Worm (Caenorhabditis elegans) whole organism, mixed stage, embryonic: ENCODE measurements around the gene str-6.

Source experiments
- M03D4.4 ChIP-seq: sonication (generic microtip); optimal IDR thresholded peaks from 2 replicates; lab custom pipeline; 2017; ENCODE audit warnings: mild to moderate bottlenecking, missing genetic modification characterization, missing compliant biosample characterization
- bed-3 ChIP-seq: fragments of 200-800 bp; sonication (Bioruptor generic); optimal IDR thresholded peaks from 3 replicates; lab custom pipeline; 2018; ENCODE audit warnings: mild to moderate bottlenecking, missing genetic modification characterization, moderate library complexity, missing compliant biosample characterization
- blmp-1 ChIP-seq: fragments of 150-350 bp; optimal IDR thresholded peaks from 2 replicates; lab custom pipeline; 2014; ENCODE audit warnings: missing biosample characterization, missing genetic modification characterization
- ceh-43 ChIP-seq: fragments of 200-800 bp; sonication (Bioruptor generic); optimal IDR thresholded peaks from 2 replicates; lab custom pipeline; 2018; ENCODE audit warnings: mild to moderate bottlenecking, missing genetic modification characterization, moderate library complexity, missing compliant biosample characterization
- ceh-83 ChIP-seq: fragments of 200-800 bp; sonication (Bioruptor generic); optimal IDR thresholded peaks from 2 replicates; lab custom pipeline; 2018; ENCODE audit warnings: mild to moderate bottlenecking, missing genetic modification characterization, missing compliant biosample characterization
- ces-1 ChIP-seq: fragments of 150-350 bp; optimal IDR thresholded peaks from 2 replicates; lab custom pipeline; 2014; ENCODE audit warnings: missing biosample characterization, missing genetic modification reagents, missing genetic modification characterization
- cnd-1 ChIP-seq: fragments of 200-800 bp; sonication (Bioruptor generic); optimal IDR thresholded peaks from 2 replicates; lab custom pipeline; 2018; ENCODE audit warnings: mild to moderate bottlenecking, missing genetic modification characterization, missing compliant biosample characterization
- drap-1 ChIP-seq: fragments of 200-800 bp; sonication (Bioruptor generic); optimal IDR thresholded peaks from 3 replicates; lab custom pipeline; 2018; ENCODE audit warnings: mild to moderate bottlenecking, missing genetic modification characterization, missing compliant biosample characterization
- elt-3 ChIP-seq: fragments of 150-350 bp; optimal IDR thresholded peaks from 2 replicates; lab custom pipeline; 2014; ENCODE audit warnings: missing biosample characterization, missing genetic modification characterization
- flh-1 ChIP-seq: fragments of 200-800 bp; sonication (Bioruptor generic); optimal IDR thresholded peaks from 2 replicates; lab custom pipeline; 2018; ENCODE audit warnings: mild to moderate bottlenecking, missing genetic modification characterization, moderate library complexity, missing compliant biosample characterization
- ham-2 ChIP-seq: fragments of 200-800 bp; sonication (Bioruptor generic); optimal IDR thresholded peaks from 2 replicates; lab custom pipeline; 2018; ENCODE audit warnings: mild to moderate bottlenecking, missing genetic modification characterization, missing compliant biosample characterization
- lin-32 ChIP-seq: fragments of 200-800 bp; sonication (Bioruptor generic); optimal IDR thresholded peaks from 2 replicates; lab custom pipeline; 2018; ENCODE audit warnings: mild to moderate bottlenecking, missing genetic modification characterization, missing compliant biosample characterization
- lsy-2 ChIP-seq: fragments of 150-350 bp; optimal IDR thresholded peaks from 2 replicates; lab custom pipeline; 2014; ENCODE audit warnings: missing biosample characterization, missing genetic modification characterization
- mab-5 ChIP-seq: fragments of 150-350 bp; optimal IDR thresholded peaks from 2 replicates; lab custom pipeline; 2014; ENCODE audit warnings: missing biosample characterization, missing genetic modification characterization
- mep-1 ChIP-seq: fragments of 150-350 bp; optimal IDR thresholded peaks from 2 replicates; lab custom pipeline; 2017; ENCODE audit warnings: missing biosample characterization, missing genetic modification reagents, missing genetic modification characterization, inconsistent platforms
- mls-2 ChIP-seq: sonication (generic microtip); optimal IDR thresholded peaks from 2 replicates; lab custom pipeline; 2016; ENCODE audit warnings: mild to moderate bottlenecking, missing genetic modification characterization, moderate library complexity, missing compliant biosample characterization
- nhr-12 ChIP-seq: fragments of 150-350 bp; optimal IDR thresholded peaks from 2 replicates; lab custom pipeline; 2014; ENCODE audit warnings: missing biosample characterization, missing genetic modification characterization
- nhr-2 ChIP-seq: fragments of 150-350 bp; optimal IDR thresholded peaks from 2 replicates; lab custom pipeline; 2014; ENCODE audit warnings: missing biosample characterization, missing genetic modification characterization
- nhr-237 ChIP-seq: fragments of 150-350 bp; optimal IDR thresholded peaks from 2 replicates; lab custom pipeline; 2014; ENCODE audit warnings: missing biosample characterization, missing genetic modification characterization
- nhr-28 ChIP-seq: fragments of 150-350 bp; optimal IDR thresholded peaks from 2 replicates; lab custom pipeline; 2014; ENCODE audit warnings: missing biosample characterization, missing genetic modification characterization
- nhr-76 ChIP-seq: sonication (generic microtip); optimal IDR thresholded peaks from 2 replicates; lab custom pipeline; 2017; ENCODE audit warnings: missing biosample characterization, missing genetic modification characterization
- pha-4 ChIP-seq: fragments of 150-350 bp; optimal IDR thresholded peaks from 2 replicates; lab custom pipeline; 2018; ENCODE audit warnings: missing biosample characterization, missing genetic modification reagents, missing genetic modification characterization
- sem-2 ChIP-seq: fragments of 200-800 bp; sonication (Bioruptor generic); optimal IDR thresholded peaks from 2 replicates; lab custom pipeline; 2018; ENCODE audit warnings: mild to moderate bottlenecking, missing genetic modification characterization, missing compliant biosample characterization
- snpc-4 ChIP-seq: fragments of 150-350 bp; optimal IDR thresholded peaks from 2 replicates; lab custom pipeline; 2014; ENCODE audit warnings: missing biosample characterization, missing genetic modification characterization
- sptf-1 ChIP-seq: sonication (generic microtip); optimal IDR thresholded peaks from 2 replicates; lab custom pipeline; 2017; ENCODE audit warnings: mild to moderate bottlenecking, missing genetic modification characterization, moderate library complexity, missing compliant biosample characterization
- tbx-8 ChIP-seq: fragments of 200-800 bp; sonication (Bioruptor generic); optimal IDR thresholded peaks from 2 replicates; lab custom pipeline; 2018; ENCODE audit warnings: mild to moderate bottlenecking, missing genetic modification characterization, moderate library complexity, missing compliant biosample characterization
- unc-120 ChIP-seq: sonication (generic microtip); optimal IDR thresholded peaks from 2 replicates; lab custom pipeline; 2017; ENCODE audit warnings: missing genetic modification characterization, missing compliant biosample characterization; ENCODE audit not compliant: poor library complexity, severe bottlenecking
- unc-39 ChIP-seq: fragments of 150-350 bp; optimal IDR thresholded peaks from 2 replicates; lab custom pipeline; 2014; ENCODE audit warnings: missing biosample characterization, missing genetic modification characterization
- unc-62 ChIP-seq: fragments of 150-350 bp; optimal IDR thresholded peaks from 2 replicates; lab custom pipeline; 2014; ENCODE audit warnings: missing biosample characterization, missing genetic modification reagents, missing genetic modification characterization
- zip-8 ChIP-seq: fragments of 150-350 bp; optimal IDR thresholded peaks from 2 replicates; lab custom pipeline; 2014; ENCODE audit warnings: missing biosample characterization, missing genetic modification characterization

str-6 gene

DNA sequence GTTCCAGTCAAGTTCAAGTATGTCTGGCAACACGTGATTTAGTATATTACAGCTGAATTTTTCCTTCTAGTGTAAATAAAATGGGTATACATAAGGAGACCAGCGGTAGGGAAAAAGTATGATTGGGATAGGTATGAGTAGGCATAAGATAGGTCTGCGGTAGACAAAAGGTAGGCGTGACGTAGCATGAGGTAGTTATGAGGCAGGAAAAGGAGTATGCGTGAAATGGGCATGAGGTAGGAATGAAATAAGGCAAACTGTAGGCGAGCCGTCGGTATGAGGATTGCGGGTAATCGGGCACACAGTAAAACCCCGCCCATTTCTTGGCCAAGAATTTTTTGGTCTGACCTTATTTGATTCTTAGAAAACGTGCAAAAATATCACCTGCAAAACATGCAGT lies 28.6 kb downstream of the str-6 start:
- TF ChIP-seq pha-4 (tag; lab: Kevin White, UChicago) (no peak), elt-3 (tag; lab: Kevin White, UChicago) (no peak), mls-2 (tag; lab: Kevin White, UChicago) (no peak), mab-5 (tag; lab: Kevin White, UChicago) (no peak), nhr-28 (tag; lab: Kevin White, UChicago) (no peak), nhr-237 (tag; lab: Kevin White, UChicago) (no peak), lin-32 (GFP tag; lab: Kevin White, UChicago) (no peak), tbx-8 (GFP tag; lab: Kevin White, UChicago) (no peak), nhr-12 (no peak), bed-3 (GFP tag; lab: Kevin White, UChicago) (no peak)

DNA sequence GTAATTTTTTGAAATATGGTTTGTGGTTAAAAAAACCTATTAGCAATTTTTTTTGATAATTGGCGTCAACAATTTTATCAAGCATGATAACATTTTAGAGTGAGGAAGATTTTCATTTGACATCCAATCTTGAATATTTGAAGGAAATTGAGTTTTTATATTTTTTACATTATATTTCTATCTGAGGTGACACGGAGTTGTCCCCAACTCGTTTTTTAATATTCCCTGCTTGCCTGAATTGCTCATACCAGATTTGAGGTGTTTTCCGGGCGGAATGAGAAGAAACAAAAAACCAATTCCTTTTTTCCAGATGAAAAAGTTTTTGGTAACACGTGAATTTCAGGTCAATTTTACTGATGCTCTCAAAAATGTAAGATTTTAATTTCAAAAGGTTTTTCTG lies 30.5 kb downstream of the str-6 start, which contains the start of gene Y6E2A.7:
Gene Y6E2A.7, plus strand, starts transcription at position 301 of the 400 bp plus-strand sequence.
- no peak for TF ChIP-seq unc-39 (tag; lab: Kevin White, UChicago)
- no peak for TF ChIP-seq mep-1 (tag; lab: Kevin White, UChicago)
- no peak for TF ChIP-seq unc-120 (tag; lab: Kevin White, UChicago)
- no peak for TF ChIP-seq cnd-1
- no peak for TF ChIP-seq tbx-8 (GFP tag; lab: Kevin White, UChicago)
- no peak for TF ChIP-seq drap-1 (GFP tag; lab: Kevin White, UChicago)
- TF ChIP-seq bed-3 (GFP tag; lab: Kevin White, UChicago), result no peak
- no peak for TF ChIP-seq lsy-2
- TF ChIP-seq nhr-2 (tag; lab: Kevin White, UChicago), result no peak
- TF ChIP-seq elt-3 (tag; lab: Kevin White, UChicago), result no peak
- TF ChIP-seq ham-2, result no peak
- TF ChIP-seq mls-2 (tag; lab: Kevin White, UChicago), result no peak
- TF ChIP-seq mab-5 (tag; lab: Kevin White, UChicago), result no peak
- no peak for TF ChIP-seq ceh-43 (GFP tag; lab: Kevin White, UChicago)

DNA sequence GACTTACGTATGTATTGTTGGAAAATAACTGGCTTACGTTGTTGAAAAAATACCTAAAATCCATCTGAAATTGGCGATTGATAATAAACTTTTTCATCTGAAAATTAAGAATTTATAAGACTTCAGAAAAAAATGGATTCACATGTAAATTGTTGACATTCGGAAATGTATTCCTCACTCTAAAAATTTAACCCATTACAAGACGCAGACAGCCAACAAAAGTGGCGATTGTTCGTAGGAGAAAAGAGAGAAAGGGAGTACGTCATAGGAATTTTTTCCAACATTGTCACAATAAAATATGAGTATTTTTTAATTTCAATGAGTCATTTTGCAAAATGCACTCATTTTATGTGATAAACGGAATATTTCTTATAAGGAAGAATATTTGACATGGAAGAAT lies 31.5 kb downstream of the str-6 start, which contains the start of gene Y6E2A.5:
Gene Y6E2A.5, minus strand, starts transcription at position 101 of the 400 bp plus-strand sequence.
- TF ChIP-seq unc-39 (tag; lab: Kevin White, UChicago) (no peak), lin-32 (GFP tag; lab: Kevin White, UChicago) (no peak), unc-62 (GFP tag; lab: Kevin White, UChicago) (no peak), mab-5 (tag; lab: Kevin White, UChicago) (no peak), ham-2 (no peak), ceh-83 (no peak), tbx-8 (GFP tag; lab: Kevin White, UChicago) (no peak), flh-1 (no peak), mep-1 (tag; lab: Kevin White, UChicago) (no peak), nhr-12 (no peak), blmp-1 (tag; lab: Kevin White, UChicago) (no peak), bed-3 (GFP tag; lab: Kevin White, UChicago) (no peak), elt-3 (tag; lab: Kevin White, UChicago) (no peak), sem-2 (GFP tag; lab: Kevin White, UChicago) (no peak), snpc-4 (no peak), M03D4.4 (tag; lab: Kevin White, UChicago) (no peak), unc-120 (tag; lab: Kevin White, UChicago) (no peak)

DNA sequence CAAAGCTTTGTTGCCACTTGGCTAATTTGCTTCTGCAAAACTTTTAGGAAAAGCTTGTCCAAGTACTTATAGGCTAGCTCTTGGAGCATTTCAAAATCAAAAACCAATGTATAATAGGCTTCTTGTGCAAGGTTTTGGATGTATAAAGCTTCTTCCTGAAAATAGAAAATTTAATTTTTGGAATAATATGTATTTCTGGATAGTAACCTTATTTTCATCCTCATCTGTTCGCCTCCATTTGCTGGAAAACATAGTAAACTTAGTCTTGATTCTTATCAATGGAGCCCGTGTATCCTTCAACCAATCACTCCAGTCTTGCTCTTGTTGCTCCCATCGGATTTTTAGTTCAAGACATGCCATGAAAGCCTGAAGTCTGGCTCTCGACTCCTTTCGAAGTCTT lies 33.4 kb downstream of the str-6 start, which contains the start of gene Y6E2A.4:
Gene Y6E2A.4, minus strand, starts transcription at position 101 of the 400 bp plus-strand sequence.
- TF ChIP-seq mab-5 (tag; lab: Kevin White, UChicago) (no peak), bed-3 (GFP tag; lab: Kevin White, UChicago) (no peak)

DNA sequence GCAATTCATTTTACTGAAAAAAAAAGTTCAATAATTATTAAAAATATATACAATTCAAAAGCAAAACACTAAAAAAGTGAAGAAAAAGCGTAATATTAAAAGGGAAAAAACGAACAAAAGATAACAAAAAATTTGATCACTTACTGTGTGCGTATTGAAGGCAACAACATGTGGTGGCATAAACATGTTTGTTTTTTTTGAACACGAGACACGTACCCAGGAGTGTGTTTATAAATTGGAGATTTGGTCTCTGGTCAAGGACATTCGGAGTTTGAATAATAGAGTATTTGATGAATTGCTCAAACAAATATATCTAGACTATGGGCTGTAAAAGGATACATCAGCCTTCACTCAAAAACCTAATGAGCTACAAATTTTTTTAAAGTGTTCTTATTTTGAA lies 34.4 kb downstream of the str-6 start:
- TF ChIP-seq mls-2 (tag; lab: Kevin White, UChicago), result no peak
- TF ChIP-seq nhr-12, result no peak
- no peak for TF ChIP-seq bed-3 (GFP tag; lab: Kevin White, UChicago)
- no peak for TF ChIP-seq zip-8 (tag; lab: Kevin White, UChicago)
- TF ChIP-seq nhr-28 (tag; lab: Kevin White, UChicago), result no peak
- no peak for TF ChIP-seq elt-3 (tag; lab: Kevin White, UChicago)
- no peak for TF ChIP-seq lin-32 (GFP tag; lab: Kevin White, UChicago)
- TF ChIP-seq nhr-76 (tag; lab: Kevin White, UChicago), result no peak
- TF ChIP-seq sptf-1 (tag; lab: Kevin White, UChicago), result no peak
- TF ChIP-seq ces-1, result no peak
- no peak for TF ChIP-seq mep-1 (tag; lab: Kevin White, UChicago)
- TF ChIP-seq snpc-4, result no peak
- no peak for TF ChIP-seq M03D4.4 (tag; lab: Kevin White, UChicago)
- no peak for TF ChIP-seq ceh-83
- TF ChIP-seq ham-2, result no peak
- TF ChIP-seq unc-39 (tag; lab: Kevin White, UChicago), result no peak
- TF ChIP-seq drap-1 (GFP tag; lab: Kevin White, UChicago), result no peak
